Worm (Caenorhabditis elegans) whole organism, mixed stage, embryonic: ENCODE data around the gene F19C6.3.

Experiments used
- M03D4.4 ChIP-seq: sonication (generic microtip); optimal IDR thresholded peaks from 2 replicates; lab custom pipeline; 2017; ENCODE audit warnings: mild to moderate bottlenecking, missing genetic modification characterization, missing compliant biosample characterization
- ceh-43 ChIP-seq: fragments of 200-800 bp; sonication (Bioruptor generic); optimal IDR thresholded peaks from 2 replicates; lab custom pipeline; 2018; ENCODE audit warnings: mild to moderate bottlenecking, missing genetic modification characterization, moderate library complexity, missing compliant biosample characterization
- ces-1 ChIP-seq: fragments of 150-350 bp; optimal IDR thresholded peaks from 2 replicates; lab custom pipeline; 2014; ENCODE audit warnings: missing biosample characterization, missing genetic modification reagents, missing genetic modification characterization
- cnd-1 ChIP-seq: fragments of 200-800 bp; sonication (Bioruptor generic); optimal IDR thresholded peaks from 2 replicates; lab custom pipeline; 2018; ENCODE audit warnings: mild to moderate bottlenecking, missing genetic modification characterization, missing compliant biosample characterization
- drap-1 ChIP-seq: fragments of 200-800 bp; sonication (Bioruptor generic); optimal IDR thresholded peaks from 3 replicates; lab custom pipeline; 2018; ENCODE audit warnings: mild to moderate bottlenecking, missing genetic modification characterization, missing compliant biosample characterization
- elt-1 ChIP-seq: sonication (generic microtip); optimal IDR thresholded peaks from 2 replicates; lab custom pipeline; 2017; ENCODE audit warnings: missing genetic modification characterization, mild to moderate bottlenecking, missing compliant biosample characterization, antibody characterized with exemption, moderate library complexity, borderline replicate concordance; ENCODE audit not compliant: insufficient read depth
- elt-3 ChIP-seq: fragments of 150-350 bp; optimal IDR thresholded peaks from 2 replicates; lab custom pipeline; 2014; ENCODE audit warnings: missing biosample characterization, missing genetic modification characterization
- flh-1 ChIP-seq: fragments of 200-800 bp; sonication (Bioruptor generic); optimal IDR thresholded peaks from 2 replicates; lab custom pipeline; 2018; ENCODE audit warnings: mild to moderate bottlenecking, missing genetic modification characterization, moderate library complexity, missing compliant biosample characterization
- ham-2 ChIP-seq: fragments of 200-800 bp; sonication (Bioruptor generic); optimal IDR thresholded peaks from 2 replicates; lab custom pipeline; 2018; ENCODE audit warnings: mild to moderate bottlenecking, missing genetic modification characterization, missing compliant biosample characterization
- lin-13 ChIP-seq: fragments of 150-350 bp; optimal IDR thresholded peaks from 2 replicates; lab custom pipeline; 2014; ENCODE audit warnings: missing biosample characterization, missing genetic modification characterization
- lin-32 ChIP-seq: fragments of 200-800 bp; sonication (Bioruptor generic); optimal IDR thresholded peaks from 2 replicates; lab custom pipeline; 2018; ENCODE audit warnings: mild to moderate bottlenecking, missing genetic modification characterization, missing compliant biosample characterization
- mab-5 ChIP-seq: fragments of 150-350 bp; optimal IDR thresholded peaks from 2 replicates; lab custom pipeline; 2014; ENCODE audit warnings: missing biosample characterization, missing genetic modification characterization
- mep-1 ChIP-seq: fragments of 150-350 bp; optimal IDR thresholded peaks from 2 replicates; lab custom pipeline; 2017; ENCODE audit warnings: missing biosample characterization, missing genetic modification reagents, missing genetic modification characterization, inconsistent platforms
- mls-2 ChIP-seq: sonication (generic microtip); optimal IDR thresholded peaks from 2 replicates; lab custom pipeline; 2016; ENCODE audit warnings: mild to moderate bottlenecking, missing genetic modification characterization, moderate library complexity, missing compliant biosample characterization
- nhr-12 ChIP-seq: fragments of 150-350 bp; optimal IDR thresholded peaks from 2 replicates; lab custom pipeline; 2014; ENCODE audit warnings: missing biosample characterization, missing genetic modification characterization
- nhr-2 ChIP-seq: fragments of 150-350 bp; optimal IDR thresholded peaks from 2 replicates; lab custom pipeline; 2014; ENCODE audit warnings: missing biosample characterization, missing genetic modification characterization
- nhr-237 ChIP-seq: fragments of 150-350 bp; optimal IDR thresholded peaks from 2 replicates; lab custom pipeline; 2014; ENCODE audit warnings: missing biosample characterization, missing genetic modification characterization
- nhr-76 ChIP-seq: sonication (generic microtip); optimal IDR thresholded peaks from 2 replicates; lab custom pipeline; 2017; ENCODE audit warnings: missing biosample characterization, missing genetic modification characterization
- pha-4 ChIP-seq: fragments of 150-350 bp; optimal IDR thresholded peaks from 2 replicates; lab custom pipeline; 2018; ENCODE audit warnings: missing biosample characterization, missing genetic modification reagents, missing genetic modification characterization
- sem-2 ChIP-seq: fragments of 200-800 bp; sonication (Bioruptor generic); optimal IDR thresholded peaks from 2 replicates; lab custom pipeline; 2018; ENCODE audit warnings: mild to moderate bottlenecking, missing genetic modification characterization, missing compliant biosample characterization
- snpc-4 ChIP-seq: fragments of 150-350 bp; optimal IDR thresholded peaks from 2 replicates; lab custom pipeline; 2014; ENCODE audit warnings: missing biosample characterization, missing genetic modification characterization
- sptf-1 ChIP-seq: sonication (generic microtip); optimal IDR thresholded peaks from 2 replicates; lab custom pipeline; 2017; ENCODE audit warnings: mild to moderate bottlenecking, missing genetic modification characterization, moderate library complexity, missing compliant biosample characterization
- tbx-8 ChIP-seq: fragments of 200-800 bp; sonication (Bioruptor generic); optimal IDR thresholded peaks from 2 replicates; lab custom pipeline; 2018; ENCODE audit warnings: mild to moderate bottlenecking, missing genetic modification characterization, moderate library complexity, missing compliant biosample characterization
- unc-120 ChIP-seq: sonication (generic microtip); optimal IDR thresholded peaks from 2 replicates; lab custom pipeline; 2017; ENCODE audit warnings: missing genetic modification characterization, missing compliant biosample characterization; ENCODE audit not compliant: poor library complexity, severe bottlenecking
- unc-62 ChIP-seq: fragments of 150-350 bp; optimal IDR thresholded peaks from 2 replicates; lab custom pipeline; 2014; ENCODE audit warnings: missing biosample characterization, missing genetic modification reagents, missing genetic modification characterization
- zip-8 ChIP-seq: fragments of 150-350 bp; optimal IDR thresholded peaks from 2 replicates; lab custom pipeline; 2014; ENCODE audit warnings: missing biosample characterization, missing genetic modification characterization
- ztf-11 ChIP-seq: fragments of 150-350 bp; optimal IDR thresholded peaks from 2 replicates; lab custom pipeline; 2014; ENCODE audit warnings: missing biosample characterization, missing genetic modification characterization

Gene F19C6.3

ce11 chrX:9999599-10000201 is 8.9 kb downstream of the F19C6.3 start (continued):
- TF ChIP-seq nhr-12: no peak
- peak; percentile 75 for TF ChIP-seq M03D4.4 (tag; lab: Kevin White, UChicago)
- TF ChIP-seq elt-1 (tag; lab: Kevin White, UChicago): no peak
- peak; percentile 47 for TF ChIP-seq nhr-237 (tag; lab: Kevin White, UChicago)
- no peak for TF ChIP-seq sem-2 (GFP tag; lab: Kevin White, UChicago)
- peak; percentile 53 for TF ChIP-seq lin-13
- no peak for TF ChIP-seq mab-5

ce11 chrX:9999192-9999591 is 9.4 kb downstream of the F19C6.3 start, which contains the start of gene grk-1:
grk-1 (minus strand) TSS chrX:9999208.
- TF ChIP-seq ces-1 (GFP tag; lab: Kevin White, UChicago) (peak; percentile 31), flh-1 (GFP tag; lab: Kevin White, UChicago) (no peak)

- no peak for TF ChIP-seq pha-4
- no peak for TF ChIP-seq snpc-4 (tag; lab: Kevin White, UChicago)
- no peak for TF ChIP-seq ceh-43 (GFP tag; lab: Kevin White, UChicago)
- no peak for TF ChIP-seq nhr-12
- TF ChIP-seq nhr-76 (tag; lab: Kevin White, UChicago): no peak
- TF ChIP-seq unc-120 (tag; lab: Kevin White, UChicago): no peak
- no peak for TF ChIP-seq nhr-2
- no peak for TF ChIP-seq sptf-1 (tag; lab: Kevin White, UChicago)
- no peak for TF ChIP-seq unc-62
- TF ChIP-seq ztf-11: no peak
- TF ChIP-seq drap-1 (GFP tag; lab: Kevin White, UChicago): no peak
- TF ChIP-seq nhr-237 (tag; lab: Kevin White, UChicago): no peak
- no peak for TF ChIP-seq M03D4.4 (tag; lab: Kevin White, UChicago)
Measured at ce11 chrX:9997344-9997743, 11.2 kb downstream of the F19C6.3 start.

ce11 chrX:9993100-9993499 is 15.5 kb downstream of the F19C6.3 start:
- TF ChIP-seq nhr-237 (tag; lab: Kevin White, UChicago): no peak
- TF ChIP-seq unc-62: no peak
- no peak for TF ChIP-seq nhr-76 (tag; lab: Kevin White, UChicago)
- TF ChIP-seq cnd-1 (tag; lab: Kevin White, UChicago): no peak
- TF ChIP-seq sem-2 (GFP tag; lab: Kevin White, UChicago): no peak
- TF ChIP-seq sptf-1 (tag; lab: Kevin White, UChicago): no peak
- no peak for TF ChIP-seq pha-4
- TF ChIP-seq elt-3: no peak
- no peak for TF ChIP-seq ham-2 (GFP tag; lab: Kevin White, UChicago)
- TF ChIP-seq zip-8: no peak
- TF ChIP-seq mep-1 (tag; lab: Kevin White, UChicago): no peak

ce11 chrX:9988884-9989283 is 19.7 kb downstream of the F19C6.3 start:
- TF ChIP-seq ham-2 (GFP tag; lab: Kevin White, UChicago) (peak; percentile 78), nhr-76 (tag; lab: Kevin White, UChicago) (no peak), zip-8 (no peak), lin-32 (GFP tag; lab: Kevin White, UChicago) (no peak), cnd-1 (tag; lab: Kevin White, UChicago) (peak; percentile 45), mab-5 (no peak)

ce11 chrX:9987166-9987565 is 21.4 kb downstream of the F19C6.3 start:
- TF ChIP-seq pha-4 (peak; percentile 28), mls-2 (tag; lab: Kevin White, UChicago) (no peak), flh-1 (GFP tag; lab: Kevin White, UChicago) (no peak), elt-1 (tag; lab: Kevin White, UChicago) (peak; percentile 4)

ce11 chrX:9984889-9985404 is 23.6 kb downstream of the F19C6.3 start, which contains the start of gene F19C6.5:
F19C6.5 (minus strand) TSS chrX:9984939.
- no peak for TF ChIP-seq tbx-8 (GFP tag; lab: Kevin White, UChicago)
- no peak for TF ChIP-seq cnd-1 (tag; lab: Kevin White, UChicago)
- TF ChIP-seq, all 35 proteins: peak for 0
